Fruit fly (Drosophila melanogaster) whole organism, larva: ENCODE results near the gene CG15333.

Experiments used
- noc ChIP-seq: fragments of 200-800 bp; sonication (Bioruptor generic); optimal IDR thresholded peaks from 3 replicates; lab custom pipeline; 2019; ENCODE audit warnings: missing biosample characterization, mild to moderate bottlenecking, missing genetic modification characterization, moderate library complexity

CG15333 gene

DNA sequence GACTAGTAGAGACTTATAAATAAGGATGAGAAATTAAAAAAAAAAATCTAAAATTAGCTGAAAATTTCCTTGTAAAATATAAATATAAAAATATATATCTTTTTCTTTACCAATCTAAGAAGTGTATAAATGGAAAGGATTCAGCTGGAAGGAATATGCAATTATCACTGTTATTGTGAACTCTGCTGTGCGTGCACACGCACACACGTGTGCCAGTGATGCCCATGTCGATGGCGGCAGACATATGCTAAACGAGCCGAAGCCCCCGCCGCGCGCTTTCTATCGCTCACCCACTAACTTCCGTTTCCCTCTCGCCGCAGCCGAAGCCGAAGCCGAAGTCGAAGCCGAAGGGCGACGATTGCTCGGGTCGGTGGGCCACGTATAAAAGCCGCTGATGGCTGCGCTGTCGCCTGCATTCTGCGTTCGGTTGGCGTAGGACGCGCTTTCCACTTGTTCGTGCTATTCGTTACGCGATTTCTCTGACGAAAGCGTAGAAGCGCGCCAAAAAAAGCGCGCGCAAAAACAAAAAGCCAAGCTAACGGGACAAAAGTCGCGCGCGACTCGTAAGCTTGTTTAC, 25.9 kb downstream of the CG15333 start, which contains the start of gene Tbh:
Tbh (plus strand) TSS at position 527 of the 577 bp plus-strand sequence.
- TF ChIP-seq noc (tag; lab: Kevin White, UChicago) = no peak

DNA sequence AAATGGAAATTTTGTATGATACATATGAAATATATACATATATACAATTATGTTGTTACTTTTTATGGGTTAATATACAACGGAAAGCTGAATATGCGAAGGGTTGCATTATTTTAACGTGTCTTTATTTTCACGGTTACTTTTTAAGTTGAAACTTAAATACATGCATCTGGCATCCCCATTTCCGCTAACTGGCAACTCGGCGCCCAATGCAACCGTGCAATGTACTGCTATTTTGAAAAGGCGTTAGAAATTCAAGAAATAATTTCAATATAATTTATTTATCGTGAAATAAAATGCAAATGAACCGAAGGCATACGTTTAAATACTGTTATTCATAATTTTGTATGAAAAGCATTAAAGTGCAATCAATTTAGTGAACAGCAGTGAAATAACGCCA, 34.6 kb downstream of the CG15333 start:
- no peak for TF ChIP-seq noc (tag; lab: Kevin White, UChicago)

DNA sequence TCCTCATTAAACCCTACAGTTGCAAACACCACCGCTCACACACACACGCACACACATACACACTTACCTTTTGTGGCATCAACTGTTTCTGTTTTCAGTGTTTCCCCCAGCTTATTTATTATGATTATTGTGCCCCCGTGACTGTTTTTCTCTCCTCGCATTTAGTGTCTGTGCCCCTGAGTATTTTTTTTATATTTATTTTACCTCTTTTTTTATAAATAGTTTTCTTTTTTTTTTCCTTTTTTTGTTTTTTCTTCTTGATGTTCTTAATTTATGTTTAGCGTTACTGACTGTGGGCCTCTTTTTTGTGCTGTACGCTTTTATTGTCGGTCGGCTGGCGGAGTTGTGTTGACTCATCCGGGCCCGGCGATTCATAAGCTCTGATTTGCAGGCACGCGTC, 40.4 kb downstream of the CG15333 start:
- TF ChIP-seq noc (tag; lab: Kevin White, UChicago) = no peak

DNA sequence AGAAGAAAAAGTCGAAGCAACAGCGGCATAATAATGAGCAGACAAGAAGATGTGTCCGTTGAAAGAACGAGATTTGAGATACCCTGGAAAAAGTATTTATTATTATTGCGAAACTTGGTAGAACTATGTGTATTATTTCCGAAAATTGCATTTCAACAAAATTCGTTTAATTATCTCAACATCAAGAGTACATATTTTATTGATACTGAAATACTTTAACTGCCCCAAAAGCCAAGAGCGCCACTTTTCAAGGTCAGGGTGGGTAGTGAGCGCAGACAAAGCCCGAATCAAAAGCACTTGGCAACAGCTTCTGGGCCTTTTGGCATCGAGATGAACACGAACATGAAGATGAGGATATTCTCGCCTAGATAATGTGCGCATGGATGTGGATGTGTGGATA, 41.9 kb downstream of the CG15333 start:
- TF ChIP-seq noc (tag; lab: Kevin White, UChicago) = no peak

DNA sequence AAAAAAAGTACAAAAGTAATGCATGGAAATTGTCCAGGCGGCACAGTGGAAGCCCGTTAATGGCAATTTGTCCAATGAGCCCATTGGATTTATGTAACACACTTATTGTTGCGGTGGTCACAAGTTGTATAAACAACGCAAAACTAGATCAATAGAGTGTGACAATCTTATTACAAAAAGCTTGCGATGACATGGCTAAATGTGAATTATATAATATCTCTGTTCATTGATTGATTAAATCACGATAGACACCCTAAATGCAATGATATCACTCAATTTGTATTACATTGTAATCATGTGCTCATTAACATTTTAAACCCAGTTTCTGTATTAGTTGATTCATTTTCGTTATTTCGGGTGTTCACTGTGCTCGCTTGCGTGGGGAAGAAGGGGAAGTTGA, 43.1 kb downstream of the CG15333 start:
- TF ChIP-seq noc (tag; lab: Kevin White, UChicago) = no peak

DNA sequence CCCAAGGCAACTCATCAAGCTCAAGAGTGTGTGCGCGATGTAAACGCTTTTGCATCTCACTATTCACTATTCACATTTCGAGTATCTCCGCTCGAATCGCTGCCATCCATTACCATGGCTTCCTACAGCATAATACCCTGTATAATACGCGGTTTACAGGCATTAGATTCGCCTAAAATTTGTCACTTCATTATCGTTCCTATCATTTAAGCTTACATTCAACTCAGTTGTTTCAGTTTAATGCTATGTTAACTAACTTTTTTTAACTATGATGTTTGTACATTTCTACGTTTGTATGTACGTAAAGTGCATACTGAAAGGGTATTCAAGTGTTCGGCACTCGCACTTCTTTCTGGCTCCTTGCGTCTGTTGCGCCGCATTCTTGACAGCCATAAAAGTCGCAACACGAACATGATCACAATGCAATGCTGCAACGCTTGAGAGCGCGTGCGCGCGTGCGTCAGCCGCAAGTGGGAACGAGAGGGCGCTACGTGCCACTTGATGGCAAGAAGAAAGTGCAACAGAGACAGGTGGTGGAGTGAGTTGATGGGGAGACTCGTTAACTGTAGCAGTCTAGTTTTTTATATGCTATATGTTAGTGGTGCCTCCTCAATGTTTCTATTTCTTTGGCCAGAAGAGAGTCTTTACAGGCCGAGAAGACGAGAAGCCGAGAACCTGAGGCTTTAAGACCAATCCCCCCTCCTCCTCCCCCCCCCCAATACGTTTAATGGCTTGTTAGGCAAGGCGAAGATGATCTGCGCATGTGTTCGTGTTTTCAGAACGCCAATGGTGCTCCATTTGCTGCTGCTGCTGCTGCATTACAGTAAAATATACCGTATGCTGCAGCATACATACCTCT, 43.9 kb downstream of the CG15333 start:
- TF ChIP-seq noc (tag; lab: Kevin White, UChicago) = no peak

DNA sequence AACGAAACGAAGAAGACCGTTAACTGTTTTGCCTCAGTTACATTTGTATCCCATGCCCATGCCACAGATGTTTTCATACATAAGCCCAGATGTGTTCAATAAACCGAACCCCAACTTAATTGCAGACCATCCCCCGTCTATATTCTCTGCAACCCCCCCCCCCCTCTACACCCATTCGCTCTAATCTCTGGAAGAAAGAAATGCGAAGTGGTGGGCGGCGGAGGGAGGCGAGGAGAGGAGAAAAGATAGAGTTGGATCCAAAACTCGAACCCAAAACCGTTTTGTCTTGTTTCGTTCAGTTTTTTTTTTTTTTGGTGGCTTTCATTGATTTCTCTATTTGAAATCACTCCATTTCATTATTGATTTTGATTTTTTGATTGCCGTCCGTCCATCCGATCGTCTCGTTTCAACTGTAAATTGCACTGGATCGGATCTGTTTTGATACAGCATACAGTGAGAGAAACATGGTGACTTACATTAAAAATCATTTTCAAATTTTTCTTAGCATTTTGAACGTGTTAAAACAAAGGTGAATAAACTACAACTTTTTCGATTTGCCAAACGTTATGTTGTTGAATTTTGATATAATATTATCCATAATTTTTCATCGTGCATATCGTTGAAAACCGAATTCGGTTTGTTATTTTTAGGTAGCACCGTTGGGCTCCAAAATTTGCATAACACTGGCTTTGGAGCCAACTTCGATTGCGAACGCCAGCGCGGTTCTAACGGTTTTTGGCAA, 45.5 kb downstream of the CG15333 start:
- TF ChIP-seq noc (tag; lab: Kevin White, UChicago) = no peak

DNA sequence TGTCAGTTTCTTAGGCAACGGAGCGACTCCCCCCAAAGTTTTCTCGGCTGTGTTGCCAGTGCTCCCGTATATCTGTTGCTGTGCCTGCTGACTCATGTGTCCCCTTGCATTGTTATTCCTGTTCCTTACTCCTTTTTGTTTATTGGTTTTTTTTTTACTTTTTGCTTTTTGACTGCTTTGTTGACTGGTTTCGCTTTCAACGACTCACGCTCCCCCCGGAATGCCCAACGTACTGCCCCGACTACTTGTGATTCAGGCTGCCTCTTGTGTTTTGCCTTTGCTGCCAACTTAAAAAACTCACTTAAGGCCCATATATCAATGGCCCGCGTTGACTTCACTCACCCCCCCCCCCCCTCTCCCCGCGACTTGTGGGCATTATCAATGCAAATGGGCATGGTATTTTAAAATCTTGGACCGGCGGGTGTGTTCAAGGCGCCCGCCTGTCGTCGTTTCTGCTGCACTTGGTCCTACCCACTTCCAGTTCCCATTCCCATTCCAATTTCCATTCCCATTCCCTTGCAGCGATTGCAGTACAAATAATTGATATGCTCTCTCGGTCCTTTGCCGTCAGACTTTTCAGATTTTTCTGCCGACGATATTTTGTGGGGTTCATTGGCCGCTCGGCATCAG, 47.7 kb downstream of the CG15333 start:
- no peak for TF ChIP-seq noc (tag; lab: Kevin White, UChicago)

DNA sequence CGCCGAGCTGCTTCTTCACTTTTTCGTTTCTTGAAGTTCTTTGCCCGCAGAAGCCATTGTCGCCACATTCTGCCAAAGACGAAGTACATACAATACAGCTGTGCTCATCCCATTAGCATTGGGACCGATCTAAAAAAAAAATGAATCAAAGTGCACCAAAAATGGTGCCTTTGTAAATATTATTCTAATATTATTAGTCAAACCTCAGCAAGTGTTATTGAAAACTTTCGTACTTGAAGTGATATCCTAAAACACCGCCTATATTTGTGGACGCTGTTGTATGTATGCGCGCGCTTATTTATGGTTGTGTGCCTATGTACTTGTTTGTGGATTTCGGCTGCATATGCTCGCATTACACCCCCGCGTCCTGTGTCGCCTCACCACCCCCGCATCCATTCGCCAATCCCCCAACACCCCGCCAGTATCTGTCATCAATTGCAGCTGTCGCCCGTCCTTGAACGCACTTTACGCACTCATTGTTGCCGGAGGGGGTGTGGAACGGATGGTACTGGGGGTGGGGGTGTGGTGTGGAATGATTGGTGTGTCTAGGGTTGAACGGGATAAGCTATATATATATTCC, 48.7 kb downstream of the CG15333 start:
- peak; percentile 49 for TF ChIP-seq noc (tag; lab: Kevin White, UChicago)

DNA sequence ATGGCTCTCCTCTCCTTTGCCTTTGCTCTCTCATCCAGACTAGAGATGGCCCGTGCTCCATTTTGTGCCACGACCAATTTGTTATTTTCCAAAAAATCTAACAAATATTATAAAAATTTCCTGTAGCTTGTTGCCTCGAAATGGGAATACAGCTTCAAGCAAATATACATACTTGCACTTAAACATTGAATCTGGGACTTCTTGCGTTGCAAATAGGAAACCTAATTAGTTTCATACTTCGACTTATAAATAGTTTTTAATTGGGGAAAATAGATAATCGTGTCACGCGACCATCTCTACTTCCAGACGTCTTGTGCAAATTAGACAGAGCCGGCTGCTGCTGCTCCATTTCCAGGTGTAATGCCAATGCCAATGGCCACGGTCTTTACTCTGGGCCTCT, 50.7 kb downstream of the CG15333 start:
- peak; percentile 48 for TF ChIP-seq noc (tag; lab: Kevin White, UChicago)
